Worm (Caenorhabditis elegans): Measurements from ENCODE around the gene F59E12.3.

F59E12.3 gene

DNA sequence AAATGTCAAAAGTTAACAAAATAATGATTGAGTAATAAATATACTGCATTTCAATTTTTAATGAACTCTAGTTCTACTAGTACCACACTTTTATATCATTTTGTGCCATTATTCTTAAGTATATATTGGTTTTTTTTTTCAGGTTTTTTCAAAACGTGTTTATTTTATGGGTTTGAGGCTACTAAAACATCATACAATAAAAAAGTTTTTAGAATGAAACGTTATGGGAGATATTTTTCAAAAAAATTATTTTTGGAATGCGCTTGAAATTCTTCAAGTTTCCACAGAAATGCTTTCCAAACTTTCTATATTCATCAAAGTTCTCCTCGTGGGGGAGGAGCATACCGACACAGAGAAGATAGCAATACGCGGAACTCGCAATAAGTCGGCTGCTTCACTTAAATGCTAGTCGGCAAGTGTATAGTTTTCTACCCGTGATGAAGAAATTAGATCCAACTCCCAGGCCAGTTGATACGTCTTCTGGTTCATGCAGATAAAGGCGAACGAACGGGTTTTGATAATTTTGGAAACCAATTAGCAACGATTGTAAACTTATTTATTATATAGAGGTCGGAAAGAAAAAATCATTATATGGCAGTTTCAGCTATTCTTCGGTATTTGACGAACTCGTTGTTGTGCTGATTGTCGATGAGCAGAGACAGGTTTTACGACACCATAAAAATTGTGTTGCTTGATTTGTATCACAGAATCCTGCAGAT, 38.7 kb upstream of the F59E12.3 start, which contains the start of gene C17G10.10 (continued):
- TF ChIP-seq unc-62 (GFP tag; optimal IDR thresholded peaks at IDR 0.05 in 1 of 2) (no peak), unc-62 (tag; optimal IDR thresholded peaks at IDR 0.05) (no peak), spr-1 (tag; optimal IDR thresholded peaks at IDR 0.05) (peak; percentile 76), nhr-11 (tag; optimal IDR thresholded peaks at IDR 0.05) (peak; percentile 26), ceh-44 (GFP tag; IDR thresholded peaks at IDR 0.05) (0 out of 2 replicates have a peak, but pooled peaks have one; percentile 29), lin-1 (GFP tag; IDR thresholded peaks at IDR 0.05) (peak; percentile 33; the same call in 1 of the 2 replicates), mdl-1 (tag; optimal IDR thresholded peaks at IDR 0.05) (peak; percentile 3 to 64), snpc-4 (tag; optimal IDR thresholded peaks at IDR 0.05) (peak; percentile 93), zfp-3 (GFP tag; conservative IDR thresholded peaks at IDR 0.05) (0 out of 2 replicates have a peak, but pooled peaks have one; percentile 31), zfp-2 (tag; optimal IDR thresholded peaks at IDR 0.05) (no peak)

DNA sequence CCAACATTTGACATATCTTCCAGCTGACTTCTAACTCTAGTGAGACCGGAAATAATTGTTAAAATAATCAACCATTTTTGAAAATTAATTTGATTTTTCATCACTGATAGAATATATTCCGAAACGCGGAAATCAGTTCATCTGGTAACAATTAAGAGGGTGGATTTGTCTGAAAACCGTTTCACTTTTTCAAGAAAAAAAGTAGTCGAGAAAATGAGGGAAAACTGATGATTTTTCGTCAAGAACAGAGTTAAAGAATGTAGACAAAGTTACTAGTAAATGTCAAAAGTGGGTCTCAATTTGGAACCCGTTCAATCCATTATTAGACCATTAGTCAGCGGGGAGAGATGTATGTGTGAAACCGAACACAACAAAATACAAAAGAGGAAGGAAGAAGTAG, 35.0 kb upstream of the F59E12.3 start, which contains the start of gene C17G10.6:
Gene C17G10.6 (minus strand): TSS at position 101 of the 400 bp plus-strand sequence.
- TF ChIP-seq spr-1 (tag; optimal IDR thresholded peaks at IDR 0.05) (no peak), aha-1 (tag) (no peak), dmd-9 (GFP tag; IDR thresholded peaks at IDR 0.05) (no peak), ceh-28 (tag; optimal IDR thresholded peaks at IDR 0.05) (no peak), nhr-102 (tag; optimal IDR thresholded peaks at IDR 0.05) (no peak), mes-2 (tag; optimal IDR thresholded peaks at IDR 0.05; ENCODE audit: poor library complexity, severe bottlenecking) (no peak), madf-9 (GFP tag; conservative IDR thresholded peaks at IDR 0.05) (no peak), T26A8.4 (GFP tag; IDR thresholded peaks at IDR 0.05) (no peak), daf-8 (GFP tag; IDR thresholded peaks at IDR 0.05) (no peak), zip-2 (tag; optimal IDR thresholded peaks at IDR 0.05) (no peak), tra-1 (GFP tag; IDR thresholded peaks at IDR 0.05) (no peak), mdt-29 (GFP tag; IDR thresholded peaks at IDR 0.05) (no peak), R02D3.7 (tag; optimal IDR thresholded peaks at IDR 0.05) (no peak)

DNA sequence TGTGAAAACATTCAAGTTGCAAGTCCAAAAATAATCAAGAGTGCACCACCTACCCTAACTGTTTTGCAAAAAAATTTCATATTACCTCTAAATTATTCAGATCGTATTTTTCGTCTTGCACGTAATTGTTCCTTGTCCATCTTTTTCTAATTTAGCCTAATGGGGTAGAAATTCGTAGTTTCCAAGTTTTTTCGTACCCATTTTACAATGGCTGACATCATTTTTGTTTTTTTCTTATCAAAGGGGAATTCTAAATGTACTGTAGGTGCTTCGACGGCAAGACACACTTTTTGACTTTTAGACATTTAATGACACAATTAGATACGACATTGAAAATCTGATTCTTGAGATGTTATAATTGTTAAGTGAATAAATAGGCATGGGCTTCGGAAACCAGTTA, 33.7 kb upstream of the F59E12.3 start:
- TF ChIP-seq hmg-1.1 (GFP tag; IDR thresholded peaks at IDR 0.05) (no peak), Y48G9A.11 (GFP tag; IDR thresholded peaks at IDR 0.05) (no peak), nhr-111 (GFP tag; optimal IDR thresholded peaks at IDR 0.05) (no peak), D1046.2 (GFP tag; IDR thresholded peaks at IDR 0.05) (no peak), T26A8.4 (GFP tag; IDR thresholded peaks at IDR 0.05) (no peak), ZK337.2 (GFP tag; IDR thresholded peaks at IDR 0.05) (no peak), Y5F2A.4 (GFP tag; optimal IDR thresholded peaks at IDR 0.05) (no peak), sdz-12 (GFP tag; optimal IDR thresholded peaks at IDR 0.05) (no peak), madf-9 (GFP tag; conservative IDR thresholded peaks at IDR 0.05) (no peak), nhr-77 (tag; optimal IDR thresholded peaks at IDR 0.05) (no peak), saeg-2 (GFP tag; IDR thresholded peaks at IDR 0.05) (no peak), ztf-11 (tag; optimal IDR thresholded peaks at IDR 0.05) (no peak)

DNA sequence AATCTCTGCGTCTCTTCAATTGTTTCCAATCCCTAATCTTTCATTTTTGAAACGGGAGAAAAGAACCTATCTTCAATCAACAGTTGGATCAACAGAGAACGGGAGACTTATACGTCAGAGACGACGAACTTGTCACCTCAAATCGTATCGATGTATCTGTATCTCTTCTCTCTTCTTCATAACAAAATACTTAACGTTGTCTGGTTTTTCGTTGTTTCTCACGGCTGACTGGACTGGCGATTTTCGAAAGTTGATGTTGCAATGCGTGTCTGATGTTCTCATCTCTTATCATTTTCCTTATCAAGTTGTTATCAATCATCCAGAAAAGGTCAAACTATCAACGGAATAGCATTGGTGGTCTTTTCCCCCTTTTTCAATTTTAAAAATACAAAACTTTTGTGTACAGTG, 32.6 kb upstream of the F59E12.3 start:
- peak; percentile 47 for TF ChIP-seq nhr-6 (tag; optimal IDR thresholded peaks at IDR 0.05)
- TF ChIP-seq zip-11 (GFP tag; IDR thresholded peaks at IDR 0.05) = no peak
- TF ChIP-seq pha-4 (GFP tag; IDR thresholded peaks at IDR 0.05) = no peak
- no peak for TF ChIP-seq pha-4 (tag; optimal IDR thresholded peaks at IDR 0.05)
- peak; percentile 91 for TF ChIP-seq nhr-48 (tag; optimal IDR thresholded peaks at IDR 0.05)
- TF ChIP-seq F26F4.8 (GFP tag; conservative IDR thresholded peaks at IDR 0.05) = no peak
- TF ChIP-seq ceh-28 (tag; optimal IDR thresholded peaks at IDR 0.05) = peak; percentile 21
- peak; percentile 93 for TF ChIP-seq nhr-28 (tag; optimal IDR thresholded peaks at IDR 0.05)
- peak; percentile 68 for TF ChIP-seq dve-1 (tag; optimal IDR thresholded peaks at IDR 0.05; ENCODE audit: insufficient read depth)
- TF ChIP-seq nhr-10 (tag; optimal IDR thresholded peaks at IDR 0.05) = peak; percentile 86
- TF ChIP-seq skn-1 (tag; optimal IDR thresholded peaks at IDR 0.05) = no peak
- TF ChIP-seq lin-13 (GFP tag; optimal IDR thresholded peaks at IDR 0.05) = no peak
- 0 out of 2 replicates have a peak, but pooled peaks have one; percentile 5 for TF ChIP-seq tra-1 (GFP tag; IDR thresholded peaks at IDR 0.05)
- TF ChIP-seq unc-62 (GFP tag; optimal IDR thresholded peaks at IDR 0.05 in 1 of 2) = peak in 1 of 2 experiments; percentile 98
- no peak for TF ChIP-seq unc-62 (tag; optimal IDR thresholded peaks at IDR 0.05)
- TF ChIP-seq hlh-11 (tag; optimal IDR thresholded peaks at IDR 0.05) = peak; percentile 90
- no peak for TF ChIP-seq ceh-62 (tag; optimal IDR thresholded peaks at IDR 0.05)
- no peak for TF ChIP-seq set-16 (GFP tag; IDR thresholded peaks at IDR 0.05)
- no peak for TF ChIP-seq mxl-2 (GFP tag; conservative IDR thresholded peaks at IDR 0.05)
- no peak for TF ChIP-seq ceh-44 (GFP tag; IDR thresholded peaks at IDR 0.05)
